Worm (Caenorhabditis elegans): ENCODE data around the gene his-41.

DNA sequence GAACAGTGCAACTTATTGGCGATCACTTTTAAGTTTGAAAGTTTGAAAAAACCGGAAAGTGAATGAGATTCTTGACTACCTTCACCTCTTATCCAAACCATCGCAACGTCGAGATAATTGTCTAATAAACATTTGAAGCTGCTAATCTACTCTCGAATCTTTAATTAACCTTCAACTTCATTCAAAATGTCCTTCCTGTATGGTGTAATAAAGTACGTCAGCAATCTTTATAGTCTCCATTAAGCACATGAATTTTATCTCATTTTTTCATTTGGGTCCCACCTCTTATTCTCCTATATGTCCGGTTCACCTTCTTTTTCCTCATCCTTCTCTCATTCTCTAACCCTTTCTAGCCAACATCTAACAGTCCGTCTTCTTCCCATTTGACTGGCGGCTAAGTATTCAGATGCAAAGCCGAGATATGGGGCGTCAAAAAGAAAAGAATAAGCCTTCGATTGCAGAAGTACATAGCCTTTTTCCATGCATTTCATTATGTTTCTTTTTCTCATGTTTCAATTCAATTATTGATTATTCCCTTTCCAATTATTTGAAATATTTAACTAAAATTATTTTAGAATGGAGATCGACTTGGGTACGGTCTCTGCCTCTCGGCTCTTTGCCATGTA is 44.4 kb upstream of the his-41 start, which contains the start of gene swt-5:
- TF ChIP-seq mcd-1 (GFP tag; IDR thresholded peaks at IDR 0.05) (no peak), lir-1 (GFP tag; conservative IDR thresholded peaks at IDR 0.05) (no peak), B0019.2 (GFP tag; conservative IDR thresholded peaks at IDR 0.05) (no peak), sdz-38 (tag; optimal IDR thresholded peaks at IDR 0.05) (no peak), ceh-58 (GFP tag; IDR thresholded peaks at IDR 0.05) (no peak), C17E4.6 (GFP tag; IDR thresholded peaks at IDR 0.05) (no peak), pha-4 (tag; optimal IDR thresholded peaks at IDR 0.05) (no peak)
